Fruit fly (Drosophila melanogaster) whole organism, prepupa: ENCODE measurements around the gene CG33301.
A peak's percentile ranks its signal among the peaks of the same experiment; 100 is the strongest.

Source experiments
- Blimp-1 ChIP-seq: fragments of 200-800 bp; sonication (Bioruptor generic); optimal IDR thresholded peaks from 3 replicates; lab custom pipeline; 2017; ENCODE audit warnings: missing biosample characterization, missing genetic modification characterization, mild to moderate bottlenecking, moderate library complexity, missing genetic modification reagents
- CG10631 ChIP-seq: fragments of 200-800 bp; sonication (Bioruptor generic); optimal IDR thresholded peaks from 2 replicates; lab custom pipeline; 2016; ENCODE audit warnings: missing biosample characterization, missing genetic modification characterization
- CG10669 ChIP-seq: fragments of 200-800 bp; sonication (Bioruptor generic); optimal IDR thresholded peaks from 3 replicates; lab custom pipeline; 2018; ENCODE audit warnings: missing biosample characterization, mild to moderate bottlenecking, missing genetic modification characterization, moderate library complexity
- CG11294 ChIP-seq: fragments of 200-800 bp; sonication (Bioruptor generic); IDR thresholded peaks from 2 replicates; pipeline ENCODE4 v1.3.6; 2022; ENCODE audit warnings: missing biosample characterization, missing genetic modification characterization
- CG11762 ChIP-seq: fragments of 200-800 bp; sonication (Bioruptor generic); optimal IDR thresholded peaks from 3 replicates; lab custom pipeline; 2016; ENCODE audit warnings: missing biosample characterization, missing genetic modification characterization; ENCODE audit not compliant: insufficient read depth
- CG11902 ChIP-seq: fragments of 200-800 bp; sonication (Bioruptor generic); optimal IDR thresholded peaks from 3 replicates; lab custom pipeline; 2016; ENCODE audit warnings: missing biosample characterization, missing genetic modification characterization
- CG15336 ChIP-seq: fragments of 200-800 bp; sonication (Bioruptor generic); IDR thresholded peaks from 2 replicates; pipeline ENCODE4 v1.3.6; 2022; ENCODE audit warnings: missing biosample characterization, missing genetic modification characterization
- CG1621 ChIP-seq: fragments of 200-800 bp; sonication (Bioruptor generic); optimal IDR thresholded peaks from 3 replicates; lab custom pipeline; 2018; ENCODE audit warnings: missing biosample characterization, mild to moderate bottlenecking, missing genetic modification characterization
- CG3032 ChIP-seq: fragments of 200-800 bp; optimal IDR thresholded peaks from 2 replicates; lab custom pipeline; 2019; ENCODE audit warnings: missing biosample characterization, mild to moderate bottlenecking, missing genetic modification characterization, moderate library complexity
- CG31627 ChIP-seq: fragments of 200-800 bp; sonication (Bioruptor generic); optimal IDR thresholded peaks from 3 replicates; lab custom pipeline; 2016; ENCODE audit warnings: missing biosample characterization, missing genetic modification characterization
- CG32006 ChIP-seq: fragments of 200-800 bp; sonication (Bioruptor generic); optimal IDR thresholded peaks from 3 replicates; lab custom pipeline; 2017; ENCODE audit warnings: missing biosample characterization, mild to moderate bottlenecking, missing genetic modification characterization
- CG34406 ChIP-seq: fragments of 200-800 bp; sonication (Bioruptor generic); optimal IDR thresholded peaks from 3 replicates; lab custom pipeline; 2016; ENCODE audit warnings: missing biosample characterization, missing genetic modification characterization
- CG3919 ChIP-seq: fragments of 200-800 bp; sonication (Bioruptor generic); optimal IDR thresholded peaks from 3 replicates; lab custom pipeline; 2016; ENCODE audit warnings: missing biosample characterization, missing genetic modification characterization
- CG4318 ChIP-seq: fragments of 200-800 bp; sonication (Bioruptor generic); optimal IDR thresholded peaks from 3 replicates; lab custom pipeline; 2017; ENCODE audit warnings: missing biosample characterization, mild to moderate bottlenecking, missing genetic modification characterization
- CG6163 ChIP-seq: fragments of 200-800 bp; sonication (Bioruptor generic); IDR thresholded peaks from 3 replicates; pipeline ENCODE4 v1.3.6; 2022; ENCODE audit warnings: missing biosample characterization, missing genetic modification characterization
- CG6276 ChIP-seq: fragments of 200-800 bp; sonication (Bioruptor generic); optimal IDR thresholded peaks from 2 replicates; lab custom pipeline; 2017; ENCODE audit warnings: missing biosample characterization, mild to moderate bottlenecking, missing genetic modification characterization
- CG6792 ChIP-seq: fragments of 200-800 bp; sonication (Bioruptor generic); optimal IDR thresholded peaks from 3 replicates; lab custom pipeline; 2016; ENCODE audit warnings: missing biosample characterization, missing genetic modification characterization
- CG6808 ChIP-seq: fragments of 200-800 bp; sonication (Bioruptor generic); optimal IDR thresholded peaks from 3 replicates; lab custom pipeline; 2017; ENCODE audit warnings: missing biosample characterization, missing genetic modification characterization, mild to moderate bottlenecking, moderate library complexity, missing genetic modification reagents
- CG6854 ChIP-seq: fragments of 200-800 bp; sonication (Bioruptor generic); optimal IDR thresholded peaks from 2 replicates; lab custom pipeline; 2017; ENCODE audit warnings: missing biosample characterization, mild to moderate bottlenecking, missing genetic modification characterization
- CG7368 ChIP-seq: fragments of 200-800 bp; sonication (Bioruptor generic); optimal IDR thresholded peaks from 3 replicates; lab custom pipeline; 2016; ENCODE audit warnings: missing biosample characterization, missing genetic modification characterization
- CG8319 ChIP-seq: fragments of 200-800 bp; sonication (Bioruptor generic); optimal IDR thresholded peaks from 3 replicates; lab custom pipeline; 2016; ENCODE audit warnings: missing biosample characterization, missing genetic modification characterization
- CG8632 ChIP-seq: fragments of 200-800 bp; sonication (Bioruptor generic); optimal IDR thresholded peaks from 3 replicates; lab custom pipeline; 2016; ENCODE audit warnings: missing biosample characterization, missing genetic modification characterization
- CG9139 ChIP-seq: fragments of 200-800 bp; sonication (Bioruptor generic); optimal IDR thresholded peaks from 3 replicates; lab custom pipeline; 2017; ENCODE audit warnings: missing biosample characterization, mild to moderate bottlenecking, missing genetic modification characterization
- Eip75B ChIP-seq: fragments of 200-800 bp; sonication (Bioruptor generic); optimal IDR thresholded peaks from 3 replicates; lab custom pipeline; 2016; ENCODE audit warnings: missing biosample characterization, missing genetic modification characterization
- Eip78C ChIP-seq: fragments of 200-800 bp; sonication (Bioruptor generic); peaks from one replicate; lab custom pipeline; 2016; ENCODE audit warnings: missing biosample characterization, missing genetic modification characterization
- Eip93F ChIP-seq: fragments of 200-800 bp; sonication (Bioruptor generic); optimal IDR thresholded peaks from 2 replicates; lab custom pipeline; 2016; ENCODE audit warnings: missing biosample characterization, mild to moderate bottlenecking, missing genetic modification characterization
- Ets96B ChIP-seq: fragments of 200-800 bp; optimal IDR thresholded peaks from 2 replicates; lab custom pipeline; 2019; ENCODE audit warnings: missing biosample characterization, mild to moderate bottlenecking, missing genetic modification characterization, moderate library complexity
- Gug ChIP-seq: fragments of 200-800 bp; sonication (Bioruptor generic); IDR thresholded peaks from 2 replicates; pipeline ENCODE4 v1.3.6; 2022; ENCODE audit warnings: missing biosample characterization, missing genetic modification characterization
- Hr38 ChIP-seq: sonication (Bioruptor generic); optimal IDR thresholded peaks from 2 replicates; lab custom pipeline; 2016; ENCODE audit warnings: missing biosample characterization, missing genetic modification characterization
- Hr39 ChIP-seq: fragments of 200-800 bp; sonication (Bioruptor generic); optimal IDR thresholded peaks from 2 replicates; lab custom pipeline; 2016; ENCODE audit warnings: missing biosample characterization, missing genetic modification characterization
- Hr4 ChIP-seq: fragments of 200-800 bp; sonication (Bioruptor generic); optimal IDR thresholded peaks from 3 replicates; lab custom pipeline; 2016; ENCODE audit warnings: missing biosample characterization, missing genetic modification characterization
- Lpt ChIP-seq: fragments of 200-800 bp; sonication (Bioruptor generic); optimal IDR thresholded peaks from 3 replicates; lab custom pipeline; 2016; ENCODE audit warnings: missing biosample characterization, missing genetic modification characterization
- Met ChIP-seq: fragments of 200-800 bp; sonication (Bioruptor generic); optimal IDR thresholded peaks from 3 replicates; lab custom pipeline; 2016; ENCODE audit warnings: missing biosample characterization, missing genetic modification characterization
- OdsH ChIP-seq: fragments of 200-800 bp; sonication (Bioruptor generic); optimal IDR thresholded peaks from 3 replicates; lab custom pipeline; 2016; ENCODE audit warnings: missing biosample characterization, missing genetic modification characterization
- Smox ChIP-seq: fragments of 200-800 bp; sonication (Bioruptor generic); optimal IDR thresholded peaks from 3 replicates; lab custom pipeline; 2016; ENCODE audit warnings: missing biosample characterization, missing genetic modification characterization
- Sox14 ChIP-seq: fragments of 200-800 bp; sonication (Bioruptor generic); optimal IDR thresholded peaks from 3 replicates; lab custom pipeline; 2016; ENCODE audit warnings: missing biosample characterization, missing genetic modification characterization
- Sox15 ChIP-seq: fragments of 200-800 bp; sonication (Bioruptor generic); optimal IDR thresholded peaks from 3 replicates; lab custom pipeline; 2016; ENCODE audit warnings: missing biosample characterization, missing genetic modification characterization
- achi ChIP-seq: fragments of 200-800 bp; sonication (Bioruptor generic); optimal IDR thresholded peaks from 3 replicates; lab custom pipeline; 2016; ENCODE audit warnings: missing biosample characterization, missing genetic modification characterization
- acj6 ChIP-seq: fragments of 200-800 bp; sonication (Bioruptor generic); optimal IDR thresholded peaks from 3 replicates; lab custom pipeline; 2016; ENCODE audit warnings: missing biosample characterization, missing genetic modification characterization
- cyc ChIP-seq: fragments of 200-800 bp; sonication (Bioruptor generic); optimal IDR thresholded peaks from 3 replicates; lab custom pipeline; 2016; ENCODE audit warnings: missing biosample characterization, missing genetic modification characterization
- dac ChIP-seq: fragments of 200-800 bp; sonication (Bioruptor generic); optimal IDR thresholded peaks from 2 replicates; lab custom pipeline; 2017; ENCODE audit warnings: missing biosample characterization, mild to moderate bottlenecking, missing genetic modification characterization
- eg ChIP-seq: fragments of 200-800 bp; sonication (Bioruptor generic); IDR thresholded peaks from 3 replicates; pipeline ENCODE4 v1.3.6; 2022; ENCODE audit warnings: missing biosample characterization, missing genetic modification characterization
- esn ChIP-seq: fragments of 200-800 bp; sonication (Bioruptor generic); optimal IDR thresholded peaks from 2 replicates; lab custom pipeline; 2016; ENCODE audit warnings: missing biosample characterization, mild to moderate bottlenecking, missing genetic modification characterization, moderate library complexity
- fd85E ChIP-seq: fragments of 200-800 bp; sonication (Bioruptor generic); optimal IDR thresholded peaks from 3 replicates; lab custom pipeline; 2016; ENCODE audit warnings: missing biosample characterization, missing genetic modification characterization
- lz ChIP-seq: fragments of 200-800 bp; sonication (Bioruptor generic); optimal IDR thresholded peaks from 3 replicates; lab custom pipeline; 2016; ENCODE audit warnings: missing biosample characterization, missing genetic modification characterization
- pdm3 ChIP-seq: fragments of 200-800 bp; sonication (Bioruptor generic); optimal IDR thresholded peaks from 3 replicates; lab custom pipeline; 2016; ENCODE audit warnings: missing biosample characterization, missing genetic modification characterization
- salr ChIP-seq, 2 experiments: fragments of 200-800 bp; sonication (Bioruptor generic); optimal IDR thresholded peaks; 3 replicates each; lab custom pipeline; 2016 to 2018; ENCODE audit warnings: missing biosample characterization in 2 of 2, missing genetic modification characterization in 2 of 2, mild to moderate bottlenecking in 1 of 2
- spab ChIP-seq: fragments of 200-800 bp; sonication (Bioruptor generic); optimal IDR thresholded peaks from 2 replicates; lab custom pipeline; 2017; ENCODE audit warnings: missing biosample characterization, mild to moderate bottlenecking, missing genetic modification characterization, missing genetic modification reagents
- ss ChIP-seq, 2 experiments: fragments of 200-800 bp; sonication (Bioruptor generic); optimal IDR thresholded peaks; 2 replicates in 1 of 2; 3 replicates in 1 of 2; lab custom pipeline; 2017 to 2018; ENCODE audit warnings: mild to moderate bottlenecking in 2 of 2, missing biosample characterization in 2 of 2, missing genetic modification characterization in 2 of 2, moderate library complexity in 1 of 2
- topi ChIP-seq: fragments of 200-800 bp; sonication (Bioruptor generic); optimal IDR thresholded peaks from 3 replicates; lab custom pipeline; 2016; ENCODE audit warnings: missing biosample characterization, missing genetic modification characterization

Gene CG33301

dm6 chr2L:10009800-10010658 lies 39.4 kb upstream of the CG33301 start:
- TF ChIP-seq spab (peak; percentile 99), Lpt (GFP tag; lab: Kevin White, UChicago) (peak; percentile 99), esn (GFP tag; lab: Kevin White, UChicago) (peak; percentile 100), OdsH (GFP tag; lab: Kevin White, UChicago) (peak; percentile 99), CG1621 (tag; lab: Kevin White, UChicago) (peak; percentile 99), Sox14 (GFP tag; lab: Kevin White, UChicago) (peak; percentile 100), Hr38 (GFP tag; lab: Kevin White, UChicago) (peak; percentile 90), CG31627 (GFP tag; lab: Kevin White, UChicago) (peak; percentile 100), CG6163 (GFP tag; lab: Robert Waterston, UW) (peak; percentile 100), dac (GFP tag; lab: Kevin White, UChicago) (peak; percentile 98), CG8632 (GFP tag; lab: Kevin White, UChicago) (peak; percentile 99), CG3032 (tag; lab: Kevin White, UChicago) (peak; percentile 99), CG11762 (GFP tag; lab: Kevin White, UChicago) (peak; percentile 99), CG10631 (peak; percentile 99), Eip75B (peak; percentile 100), achi (GFP tag; lab: Kevin White, UChicago) (peak; percentile 99), fd85E (GFP tag; lab: Kevin White, UChicago) (peak; percentile 98), Ets96B (tag; lab: Kevin White, UChicago) (peak; percentile 99), Hr4 (peak; percentile 99), CG11294 (GFP tag; lab: Robert Waterston, UW) (peak; percentile 99), CG11902 (GFP tag; lab: Kevin White, UChicago) (peak; percentile 99), Met (GFP tag; lab: Kevin White, UChicago) (peak; percentile 99), CG32006 (peak; percentile 99), eg (peak; percentile 99), pdm3 (GFP tag; lab: Kevin White, UChicago) (peak; percentile 99), Sox15 (GFP tag; lab: Kevin White, UChicago) (peak; percentile 99), CG8319 (GFP tag; lab: Kevin White, UChicago) (peak; percentile 99), CG10669 (peak; percentile 99), CG6808 (GFP tag; lab: Kevin White, UChicago) (peak; percentile 98), CG6276 (GFP tag; lab: Kevin White, UChicago) (peak; percentile 97), CG9139 (GFP tag; lab: Kevin White, UChicago) (peak; percentile 98), salr (GFP tag; optimal IDR thresholded peaks at IDR 0.05; lab: Kevin White, UChicago) (peak; percentile 97 to 99), Blimp-1 (GFP tag; lab: Kevin White, UChicago) (peak; percentile 96), CG15336 (GFP tag; lab: Robert Waterston, UW) (peak; percentile 98), Eip78C (GFP tag; lab: Kevin White, UChicago) (peak; percentile 100), Hr39 (GFP tag; lab: Kevin White, UChicago) (peak; percentile 100), cyc (GFP tag; lab: Kevin White, UChicago) (peak; percentile 100), acj6 (peak; percentile 100), CG6854 (GFP tag; lab: Kevin White, UChicago) (peak; percentile 99), lz (GFP tag; lab: Kevin White, UChicago) (peak; percentile 100), CG34406 (peak; percentile 99), CG3919 (GFP tag; lab: Kevin White, UChicago) (peak; percentile 100), Smox (GFP tag; lab: Kevin White, UChicago) (peak; percentile 99), CG7368 (peak; percentile 100), Eip93F (GFP tag; lab: Kevin White, UChicago) (peak; percentile 97), ss (GFP tag; optimal IDR thresholded peaks at IDR 0.05; lab: Kevin White, UChicago) (peak; percentile 98 to 99), CG4318 (GFP tag; lab: Kevin White, UChicago) (peak; percentile 98), topi (GFP tag; lab: Kevin White, UChicago) (peak; percentile 99), Gug (GFP tag; lab: Robert Waterston, UW) (peak; percentile 99), CG6792 (peak; percentile 99)
